Fruit fly (Drosophila melanogaster) Kc167 (cell line): ENCODE measurements around the gene jub.

Source experiments
- h ChIP-seq: fragments of >200 bp; optimal IDR thresholded peaks from 3 replicates; lab custom pipeline; 2018; ENCODE audit warnings: missing external identifiers
- psq ChIP-seq: fragments of >200 bp; optimal IDR thresholded peaks from 2 replicates; lab custom pipeline; 2017; ENCODE audit warnings: missing external identifiers

DNA sequence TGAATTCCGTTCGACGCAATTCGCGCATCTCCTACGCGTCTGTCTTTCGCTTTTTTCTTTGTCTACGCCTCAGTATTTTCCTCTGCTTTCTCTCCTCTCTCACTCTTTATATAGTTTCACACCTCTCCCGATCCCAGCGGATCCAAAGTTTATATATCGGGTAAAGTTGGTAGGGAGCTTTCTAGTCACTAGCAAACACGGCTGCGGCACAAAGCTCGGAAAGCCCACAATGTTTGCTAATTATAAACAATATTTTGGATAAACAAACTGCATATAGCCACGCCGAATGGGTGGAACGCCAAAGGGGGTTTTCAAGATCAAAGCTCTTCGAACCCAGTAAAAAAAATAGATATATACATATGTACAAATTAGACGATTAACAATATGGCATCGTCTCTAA is 10.0 kb upstream of the jub start:
- TF ChIP-seq psq (lab: Kevin White, UChicago): no peak
- no peak for TF ChIP-seq h (lab: Kevin White, UChicago)
